Worm (Caenorhabditis elegans) whole organism, early embryonic: ENCODE results near the gene T03D8.6.

ENCODE experiments used
- B0310.2 ChIP-seq: sonication (generic microtip); optimal IDR thresholded peaks from 2 replicates; lab custom pipeline; 2016; ENCODE audit warnings: mild to moderate bottlenecking, missing genetic modification characterization, missing compliant biosample characterization
- F13C5.2 ChIP-seq: sonication (generic microtip); optimal IDR thresholded peaks from 2 replicates; lab custom pipeline; 2017; ENCODE audit warnings: mild to moderate bottlenecking, missing genetic modification characterization, inconsistent platforms, missing compliant biosample characterization
- ama-1 ChIP-seq: fragments of 150-350 bp; optimal IDR thresholded peaks from 2 replicates; lab custom pipeline; 2014
- ceh-13 ChIP-seq: fragments of 200-800 bp; sonication (Bioruptor generic); optimal IDR thresholded peaks from 2 replicates; lab custom pipeline; 2018; ENCODE audit warnings: mild to moderate bottlenecking, missing genetic modification characterization, missing compliant biosample characterization
- ets-7 ChIP-seq: sonication (generic microtip); optimal IDR thresholded peaks from 2 replicates; lab custom pipeline; 2016; ENCODE audit warnings: missing genotype, missing genetic modification characterization, missing compliant biosample characterization
- flt-1 ChIP-seq: fragments of 200-800 bp; sonication (Bioruptor generic); IDR thresholded peaks from 2 replicates; pipeline ENCODE4 v1.3.6; 2022; ENCODE audit warnings: missing genetic modification characterization, missing compliant biosample characterization
- hmbx-1 ChIP-seq: sonication (generic microtip); optimal IDR thresholded peaks from 2 replicates; lab custom pipeline; 2016; ENCODE audit warnings: mild to moderate bottlenecking, missing genetic modification characterization, missing compliant biosample characterization
- hmg-4 ChIP-seq: fragments of 200-800 bp; sonication (Bioruptor generic); optimal IDR thresholded peaks from 2 replicates; lab custom pipeline; 2018; ENCODE audit warnings: mild to moderate bottlenecking, missing genetic modification characterization, missing compliant biosample characterization
- hnd-1 ChIP-seq: sonication (generic microtip); optimal IDR thresholded peaks from 2 replicates; lab custom pipeline; 2016; ENCODE audit warnings: missing genetic modification characterization, missing compliant biosample characterization
- pes-1 ChIP-seq: fragments of 200-800 bp; sonication (Bioruptor generic); IDR thresholded peaks from 2 replicates; pipeline ENCODE4 v1.3.6; 2022; ENCODE audit warnings: missing genetic modification reagents, missing genetic modification characterization, missing compliant biosample characterization
- sea-1 ChIP-seq: fragments of 200-800 bp; sonication (Bioruptor generic); conservative IDR thresholded peaks from 2 replicates; pipeline ENCODE4 v1.3.6; 2022; ENCODE audit warnings: missing genetic modification characterization, missing compliant biosample characterization
- tbx-37 ChIP-seq: fragments of 200-800 bp; sonication (Bioruptor generic); conservative IDR thresholded peaks from 2 replicates; pipeline ENCODE4 v1.3.6; 2022; ENCODE audit warnings: missing genetic modification reagents, missing genetic modification characterization, missing compliant biosample characterization
- tra-4 ChIP-seq: sonication (generic microtip); optimal IDR thresholded peaks from 2 replicates; lab custom pipeline; 2017; ENCODE audit warnings: missing genetic modification characterization, missing compliant biosample characterization

ce11 chrV:20847743-20848229 is 27.7 kb upstream of the T03D8.6 start:
- TF ChIP-seq hmg-4 (GFP tag; lab: Kevin White, UChicago), result no peak
- no peak for TF ChIP-seq flt-1
- TF ChIP-seq pes-1, result no peak
- TF ChIP-seq ama-1 (lab: Kevin White, UChicago), result no peak
- no peak for TF ChIP-seq B0310.2
- TF ChIP-seq hmbx-1 (tag; lab: Kevin White, UChicago), result no peak
- no peak for TF ChIP-seq F13C5.2 (tag; lab: Kevin White, UChicago)
- TF ChIP-seq ets-7, result no peak
- no peak for TF ChIP-seq hnd-1 (tag; lab: Kevin White, UChicago)
- TF ChIP-seq ceh-13 (GFP tag; lab: Kevin White, UChicago), result no peak
- TF ChIP-seq sea-1 (GFP tag; lab: Robert Waterston, UW), result no peak
- no peak for TF ChIP-seq tbx-37 (GFP tag; lab: Robert Waterston, UW)
- TF ChIP-seq tra-4 (tag; lab: Kevin White, UChicago), result no peak
